Worm (Caenorhabditis elegans) whole organism, young adult: Measurements from ENCODE around the gene clh-1.

ENCODE experiments used
- K11D2.4 ChIP-seq: fragments of 200-800 bp; sonication (Bioruptor generic); IDR thresholded peaks from 2 replicates; pipeline ENCODE4 v1.3.6; 2022; ENCODE audit warnings: missing genetic modification reagents, missing genetic modification characterization, missing compliant biosample characterization
- ceh-100 ChIP-seq: fragments of 200-800 bp; sonication (Bioruptor generic); IDR thresholded peaks from 2 replicates; pipeline ENCODE4 v1.3.6; 2022; ENCODE audit warnings: missing genetic modification reagents, missing genetic modification characterization, missing compliant biosample characterization
- egl-18 ChIP-seq: fragments of 200-800 bp; sonication (Bioruptor generic); IDR thresholded peaks from 2 replicates; pipeline ENCODE4 v1.3.6; 2022; ENCODE audit warnings: missing genetic modification reagents, missing genetic modification characterization, missing compliant biosample characterization

ce11 chrII:11880456-11881353, 24.4 kb upstream of the clh-1 start:
- TF ChIP-seq egl-18 (GFP tag; lab: Robert Waterston, UW) (0 out of 2 replicates have a peak, but pooled peaks have one; percentile 18), K11D2.4 (GFP tag; lab: Robert Waterston, UW) (0 out of 2 replicates have a peak, but pooled peaks have one; percentile 31), ceh-100 (peak; percentile 70)
